Worm (Caenorhabditis elegans) whole organism, L1 larva: ENCODE results near the gene clec-132.

Experiments
- egl-27 ChIP-seq, 2 experiments: fragments of 150-350 bp in 1 of 2; sonication (generic microtip); optimal IDR thresholded peaks; 3 replicates each; lab custom pipeline; 2017 to 2018; ENCODE audit warnings: missing biosample characterization in 2 of 2, missing genetic modification characterization in 2 of 2, missing genetic modification reagents in 2 of 2
- jun-1 ChIP-seq: fragments of 150-350 bp; optimal IDR thresholded peaks from 2 replicates; lab custom pipeline; 2014; ENCODE audit warnings: missing biosample characterization, missing genetic modification reagents, missing genetic modification characterization
- mep-1 ChIP-seq: fragments of 150-350 bp; optimal IDR thresholded peaks from 2 replicates; lab custom pipeline; 2014; ENCODE audit warnings: missing biosample characterization, missing genetic modification characterization
- nhr-85 ChIP-seq: sonication (generic microtip); peaks from one replicate; lab custom pipeline; 2016; ENCODE audit warnings: missing genetic modification characterization, inconsistent platforms, missing compliant biosample characterization
- pag-3 ChIP-seq: sonication (generic microtip); optimal IDR thresholded peaks from 2 replicates; lab custom pipeline; 2017; ENCODE audit warnings: missing genetic modification characterization, mild to moderate bottlenecking, missing compliant biosample characterization, antibody characterized with exemption, borderline replicate concordance; ENCODE audit not compliant: insufficient read depth

DNA sequence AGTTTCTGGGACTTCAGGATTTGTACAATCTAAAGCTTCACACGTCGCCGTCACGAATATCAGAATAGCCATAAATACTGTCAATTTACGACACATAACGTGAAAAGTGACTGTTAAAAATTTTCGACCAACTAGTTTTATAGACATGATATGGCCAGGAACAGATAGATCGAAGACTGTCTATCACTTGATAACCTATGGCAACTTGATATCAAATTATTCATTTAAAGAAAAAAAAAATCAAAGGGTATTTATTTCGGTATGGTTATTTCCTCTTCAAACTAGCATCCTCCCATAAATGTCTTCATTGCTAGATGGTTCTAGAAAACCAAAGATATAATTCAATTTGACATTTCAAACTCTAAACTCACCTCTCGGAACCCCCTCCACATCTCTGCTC, 14.4 kb upstream of the clec-132 start, which contains the start of gene W10G11.3:
- no peak for TF ChIP-seq pag-3 (tag; lab: Kevin White, UChicago)
- no peak for TF ChIP-seq egl-27 (tag; optimal IDR thresholded peaks at IDR 0.05; lab: Kevin White, UChicago)
- TF ChIP-seq nhr-85 (tag; lab: Kevin White, UChicago): no peak
- no peak for TF ChIP-seq jun-1 (tag; lab: Kevin White, UChicago)
- no peak for TF ChIP-seq mep-1 (tag; lab: Kevin White, UChicago)
